Worm (Caenorhabditis elegans): Measurements from ENCODE around the gene F11G11.13.

ce11 chrII:4866045-4866444 lies 9.9 kb downstream of the F11G11.13 start:
- TF ChIP-seq snpc-4 (tag; optimal IDR thresholded peaks at IDR 0.05) (no peak), unc-62 (GFP tag; optimal IDR thresholded peaks at IDR 0.05) (no peak), mab-5 (tag; optimal IDR thresholded peaks at IDR 0.05) (no peak), elt-3 (tag; optimal IDR thresholded peaks at IDR 0.05) (no peak), unc-39 (tag; optimal IDR thresholded peaks at IDR 0.05) (no peak)
